Fruit fly (Drosophila melanogaster): ENCODE measurements around the gene Loxl1.

The Loxl1 gene

DNA sequence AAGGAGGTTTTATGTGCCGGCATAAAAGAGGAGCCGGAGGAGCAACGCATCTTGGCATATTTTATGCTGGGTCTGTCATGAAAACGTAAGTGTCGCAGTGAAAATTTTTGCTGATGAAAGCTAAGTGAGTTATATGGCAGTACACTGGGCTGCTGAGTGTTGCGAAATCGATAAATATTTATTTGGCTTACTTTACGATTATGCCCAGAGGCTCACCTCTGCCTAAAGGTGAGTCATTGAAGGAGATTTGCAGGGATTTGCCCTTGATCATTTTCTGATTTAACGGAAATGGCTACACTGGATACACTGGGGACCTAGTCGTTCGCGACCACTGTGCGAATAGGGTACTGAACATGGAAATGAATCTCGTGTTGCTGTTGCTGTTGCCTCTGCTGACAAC is 19.7 kb downstream of the Loxl1 start (continued):
- TF ChIP-seq vri (GFP tag; optimal IDR thresholded peaks at IDR 0.05) (no peak), Sox14 (GFP tag; optimal IDR thresholded peaks at IDR 0.05) (no peak), net (GFP tag; optimal IDR thresholded peaks at IDR 0.05) (peak; percentile 22), Blimp-1 (GFP tag; optimal IDR thresholded peaks at IDR 0.05) (no peak), CG6792 (GFP tag; optimal IDR thresholded peaks at IDR 0.05) (no peak), Ets96B (tag; optimal IDR thresholded peaks at IDR 0.05) (peak; percentile 15)

- TF ChIP-seq svp (GFP tag) (peak; percentile 88), CG11902 (GFP tag; optimal IDR thresholded peaks at IDR 0.05) (no peak), esn (GFP tag; optimal IDR thresholded peaks at IDR 0.05) (no peak), CG3032 (tag; optimal IDR thresholded peaks at IDR 0.05) (no peak), CG11294 (GFP tag; IDR thresholded peaks at IDR 0.05) (no peak), dsx (GFP tag; optimal IDR thresholded peaks at IDR 0.05; ENCODE audit: poor library complexity, severe bottlenecking) (no peak), CG11762 (GFP tag; optimal IDR thresholded peaks at IDR 0.05; ENCODE audit: insufficient read depth) (no peak), CG6808 (GFP tag; optimal IDR thresholded peaks at IDR 0.05) (no peak)
Observed at dm6 chr3R:31438856-31439255, 20.8 kb downstream of the Loxl1 start.

DNA sequence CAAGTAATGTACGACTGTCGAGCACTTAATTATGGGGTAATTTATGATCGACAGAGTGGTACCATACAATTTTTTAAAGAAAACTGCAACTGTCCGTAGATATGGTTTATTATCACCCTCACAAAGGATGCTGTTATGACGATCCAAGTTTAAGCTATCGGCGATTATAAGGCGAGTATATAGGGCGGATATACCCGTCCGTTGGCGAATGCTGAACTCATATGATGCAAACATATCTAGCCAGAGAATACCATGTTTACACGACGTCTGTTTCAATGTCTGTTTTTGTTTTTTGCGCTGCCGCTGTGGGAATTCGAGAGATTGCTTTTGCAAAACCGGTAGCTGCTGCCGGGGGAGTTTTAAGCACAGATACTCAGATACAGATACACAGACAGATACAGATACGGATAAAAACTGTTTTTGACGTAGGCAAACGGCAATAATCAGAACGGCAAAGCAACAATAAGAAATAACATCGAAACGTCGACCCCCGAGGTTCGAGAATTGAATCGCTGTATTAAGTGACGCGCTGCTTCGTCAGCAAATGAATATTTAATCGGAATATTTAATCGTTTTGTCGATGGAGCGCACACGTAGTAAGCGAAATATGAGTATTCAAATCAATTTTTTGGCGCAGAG is 22.1 kb downstream of the Loxl1 start:
- TF ChIP-seq Sox14 (GFP tag; optimal IDR thresholded peaks at IDR 0.05) = peak; percentile 18
- TF ChIP-seq CG6163 (GFP tag; IDR thresholded peaks at IDR 0.05) = 0 out of 3 replicates have a peak, but pooled peaks have one; percentile 14
- no peak for TF ChIP-seq CG6854 (GFP tag; optimal IDR thresholded peaks at IDR 0.05)
- no peak for TF ChIP-seq CG6808 (GFP tag; optimal IDR thresholded peaks at IDR 0.05)
- no peak for TF ChIP-seq CG3919 (GFP tag; optimal IDR thresholded peaks at IDR 0.05)
- peak; percentile 33 for TF ChIP-seq CG32006 (GFP tag; optimal IDR thresholded peaks at IDR 0.05)
- peak; percentile 30; the same call in 1 of the 3 replicates for TF ChIP-seq CG8119 (GFP tag; IDR thresholded peaks at IDR 0.05)
- no peak for TF ChIP-seq CG10631 (GFP tag; optimal IDR thresholded peaks at IDR 0.05)
- TF ChIP-seq CG15336 (GFP tag; IDR thresholded peaks at IDR 0.05) = peak; percentile 19; the same call in 1 of the 2 replicates
- TF ChIP-seq ss (GFP tag; optimal IDR thresholded peaks at IDR 0.05) = no peak
- TF ChIP-seq eg (GFP tag; IDR thresholded peaks at IDR 0.05) = no peak
- peak; percentile 31 for TF ChIP-seq pdm3 (GFP tag; optimal IDR thresholded peaks at IDR 0.05)
- TF ChIP-seq CG31627 (GFP tag; optimal IDR thresholded peaks at IDR 0.05) = peak; percentile 16
- TF ChIP-seq OdsH (GFP tag; optimal IDR thresholded peaks at IDR 0.05) = peak; percentile 34
- peak; percentile 54 for TF ChIP-seq svp (GFP tag)
- TF ChIP-seq Hr4 (GFP tag; optimal IDR thresholded peaks at IDR 0.05) = peak; percentile 41
- peak; percentile 52 for TF ChIP-seq Eip78C (GFP tag)
- no peak for TF ChIP-seq fd59A (GFP tag; optimal IDR thresholded peaks at IDR 0.05)
- peak; percentile 29 for TF ChIP-seq acj6 (GFP tag; optimal IDR thresholded peaks at IDR 0.05)
- TF ChIP-seq CG8632 (GFP tag; optimal IDR thresholded peaks at IDR 0.05) = peak; percentile 2

DNA sequence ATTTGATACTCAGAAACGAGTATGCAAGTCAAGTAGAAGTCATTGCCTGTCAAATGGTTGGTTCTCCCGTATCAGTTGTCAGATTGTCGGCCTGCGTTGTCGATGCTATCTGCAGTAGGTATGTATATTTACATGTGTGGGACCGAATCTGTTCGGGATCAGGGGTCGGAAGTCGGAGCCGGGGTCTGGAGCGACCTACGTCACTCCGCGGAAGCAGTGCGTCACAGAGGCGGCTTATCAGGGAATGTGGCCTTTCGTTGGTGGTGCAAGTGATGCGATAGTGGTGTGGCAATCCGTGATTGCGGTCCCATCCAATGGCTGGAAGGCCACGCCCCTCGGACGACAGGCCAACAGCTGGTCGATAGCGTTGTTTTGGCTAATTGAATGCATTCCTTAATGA is 24.1 kb downstream of the Loxl1 start:
- TF ChIP-seq CG11902 (GFP tag; optimal IDR thresholded peaks at IDR 0.05) (no peak), CG10669 (GFP tag; optimal IDR thresholded peaks at IDR 0.05) (no peak), CG8119 (GFP tag; IDR thresholded peaks at IDR 0.05) (no peak), Sox14 (GFP tag; optimal IDR thresholded peaks at IDR 0.05) (no peak), dac (GFP tag; optimal IDR thresholded peaks at IDR 0.05) (no peak), dsx (GFP tag; optimal IDR thresholded peaks at IDR 0.05; ENCODE audit: poor library complexity, severe bottlenecking) (no peak), CG6854 (GFP tag; optimal IDR thresholded peaks at IDR 0.05) (no peak), acj6 (GFP tag; optimal IDR thresholded peaks at IDR 0.05) (no peak), CG6163 (GFP tag; IDR thresholded peaks at IDR 0.05) (0 out of 3 replicates have a peak, but pooled peaks have one; percentile 20), CG3919 (GFP tag; optimal IDR thresholded peaks at IDR 0.05) (no peak), OdsH (GFP tag; optimal IDR thresholded peaks at IDR 0.05) (no peak), svp (GFP tag) (peak; percentile 99), CG34406 (GFP tag; optimal IDR thresholded peaks at IDR 0.05) (no peak), CG3032 (tag; optimal IDR thresholded peaks at IDR 0.05) (no peak), Hr4 (GFP tag; optimal IDR thresholded peaks at IDR 0.05) (no peak), Gug (GFP tag; IDR thresholded peaks at IDR 0.05) (no peak)

Measured in whole organism, prepupa.